Fruit fly (Drosophila melanogaster): ENCODE measurements around the gene mbf1.

mbf1 gene

DNA sequence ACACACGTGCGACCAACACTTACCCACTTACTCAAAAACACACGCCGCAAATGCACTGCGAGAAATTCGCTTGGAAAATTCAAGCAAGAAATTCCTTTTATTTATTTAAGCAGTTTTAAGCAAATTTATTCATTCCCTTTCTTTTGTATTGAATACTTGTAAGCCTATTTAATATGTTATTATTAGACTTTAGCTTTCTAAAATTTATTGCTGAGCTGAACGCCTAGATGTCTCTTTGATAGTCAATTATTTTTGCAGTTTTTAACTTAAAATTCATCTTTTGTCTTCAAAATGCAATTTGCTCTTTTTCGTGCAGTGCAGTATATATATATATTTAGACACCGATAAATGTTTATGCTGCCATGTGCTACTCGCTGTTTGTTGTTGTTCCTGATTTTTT lies 40.3 kb upstream of the mbf1 start (continued):
- TF ChIP-seq CrebB (tag; optimal IDR thresholded peaks at IDR 0.05): peak; percentile 29
- no peak for TF ChIP-seq Lpt (GFP tag; optimal IDR thresholded peaks at IDR 0.05)
- TF ChIP-seq tap (tag; optimal IDR thresholded peaks at IDR 0.05): peak; percentile 69
- no peak for TF ChIP-seq sim (GFP tag; IDR thresholded peaks at IDR 0.05)
- TF ChIP-seq CG6654 (GFP tag; optimal IDR thresholded peaks at IDR 0.05): peak; percentile 65
- TF ChIP-seq CG32767 (GFP tag; IDR thresholded peaks at IDR 0.05): peak; percentile 51; the same call in 1 of the 2 replicates
- TF ChIP-seq Hr78 (GFP tag; optimal IDR thresholded peaks at IDR 0.05): peak in 1 of 2 experiments; percentile 46
- TF ChIP-seq Deaf1 (tag; optimal IDR thresholded peaks at IDR 0.05): peak; percentile 66
- peak; percentile 52 for TF ChIP-seq CG9932 (GFP tag; IDR thresholded peaks at IDR 0.05)
- peak; percentile 86 for TF ChIP-seq CG4424 (GFP tag; optimal IDR thresholded peaks at IDR 0.05)
- peak; percentile 69 for TF ChIP-seq Ada2b (GFP tag; IDR thresholded peaks at IDR 0.05)
- peak; percentile 57; the same call in 1 of the 2 replicates for TF ChIP-seq vvl (GFP tag; IDR thresholded peaks at IDR 0.05)
- no peak for TF ChIP-seq CG17612 (GFP tag; IDR thresholded peaks at IDR 0.05)
- TF ChIP-seq jumu (GFP tag; optimal IDR thresholded peaks at IDR 0.05): peak; percentile 67
- TF ChIP-seq dan (GFP tag; IDR thresholded peaks at IDR 0.05): no peak
- no peak for TF ChIP-seq Opbp (GFP tag; IDR thresholded peaks at IDR 0.05; ENCODE audit: partially characterized antibody)
- TF ChIP-seq CG18262 (tag; optimal IDR thresholded peaks at IDR 0.05): peak; percentile 87
- no peak for TF ChIP-seq sna (GFP tag; IDR thresholded peaks at IDR 0.05; ENCODE audit: partially characterized antibody)
- TF ChIP-seq D19A (tag; optimal IDR thresholded peaks at IDR 0.05): peak; percentile 81
- no peak for TF ChIP-seq chinmo (GFP tag; IDR thresholded peaks at IDR 0.05; ENCODE audit: partially characterized antibody)
- TF ChIP-seq YL-1 (GFP tag; optimal IDR thresholded peaks at IDR 0.05): no peak
- TF ChIP-seq az2 (GFP tag; optimal IDR thresholded peaks at IDR 0.05): peak; percentile 81
- peak; percentile 61 for TF ChIP-seq emc (GFP tag; optimal IDR thresholded peaks at IDR 0.05)
- peak; percentile 69 for TF ChIP-seq CG7786 (GFP tag; optimal IDR thresholded peaks at IDR 0.05)
- TF ChIP-seq bsh (GFP tag; optimal IDR thresholded peaks at IDR 0.05): peak in 1 of 2 experiments; percentile 83
- TF ChIP-seq tll (GFP tag; optimal IDR thresholded peaks at IDR 0.05): no peak
- TF ChIP-seq Drgx (GFP tag; IDR thresholded peaks at IDR 0.05): no peak
- peak; percentile 55; the same call in 1 of the 2 replicates for TF ChIP-seq CG32532 (GFP tag; IDR thresholded peaks at IDR 0.05)
- TF ChIP-seq CG7745 (tag; optimal IDR thresholded peaks at IDR 0.05): no peak
- no peak for TF ChIP-seq tna (GFP tag; IDR thresholded peaks at IDR 0.05; ENCODE audit: partially characterized antibody)
- TF ChIP-seq CG11504 (tag; optimal IDR thresholded peaks at IDR 0.05): peak; percentile 90
- peak; percentile 22 for TF ChIP-seq CG2116 (GFP tag; optimal IDR thresholded peaks at IDR 0.05)
- TF ChIP-seq Spps (tag; optimal IDR thresholded peaks at IDR 0.05): peak; percentile 73
- peak; percentile 65 for TF ChIP-seq Bteb2 (GFP tag; optimal IDR thresholded peaks at IDR 0.05)
- peak in 1 of 2 experiments; percentile 21 for TF ChIP-seq crp (GFP tag; optimal IDR thresholded peaks at IDR 0.05)
- TF ChIP-seq CG7839 (tag; optimal IDR thresholded peaks at IDR 0.05): peak; percentile 88
- TF ChIP-seq CG18011 (GFP tag; optimal IDR thresholded peaks at IDR 0.05): peak; percentile 49
- TF ChIP-seq Hsf (GFP tag; optimal IDR thresholded peaks at IDR 0.05): peak; percentile 83
- TF ChIP-seq Hand (GFP tag; optimal IDR thresholded peaks at IDR 0.05): peak; percentile 73
- TF ChIP-seq mam (GFP tag; optimal IDR thresholded peaks at IDR 0.05): peak; percentile 56
- TF ChIP-seq al (GFP tag; IDR thresholded peaks at IDR 0.05): peak; percentile 59; the same call in 1 of the 2 replicates
- TF ChIP-seq ems (GFP tag; optimal IDR thresholded peaks at IDR 0.05): peak; percentile 49
- TF ChIP-seq CG6689 (GFP tag; IDR thresholded peaks at IDR 0.05): peak; percentile 77
- peak; percentile 49 for TF ChIP-seq CG15514 (GFP tag; optimal IDR thresholded peaks at IDR 0.05)
- TF ChIP-seq CG10462 (GFP tag; optimal IDR thresholded peaks at IDR 0.05): peak; percentile 67
- TF ChIP-seq sc (optimal IDR thresholded peaks at IDR 0.05): no peak
- peak; percentile 68 for TF ChIP-seq sc (GFP tag; optimal IDR thresholded peaks at IDR 0.05)
- no peak for TF ChIP-seq zfh1 (GFP tag; IDR thresholded peaks at IDR 0.05)
- no peak for TF ChIP-seq MESR4 (GFP tag; optimal IDR thresholded peaks at IDR 0.05)

All from whole organism, embryonic.